Fruit fly (Drosophila melanogaster): ENCODE data around the gene mrn.
A peak's percentile ranks its signal among the peaks of the same experiment; 100 is the strongest.

The mrn gene

DNA sequence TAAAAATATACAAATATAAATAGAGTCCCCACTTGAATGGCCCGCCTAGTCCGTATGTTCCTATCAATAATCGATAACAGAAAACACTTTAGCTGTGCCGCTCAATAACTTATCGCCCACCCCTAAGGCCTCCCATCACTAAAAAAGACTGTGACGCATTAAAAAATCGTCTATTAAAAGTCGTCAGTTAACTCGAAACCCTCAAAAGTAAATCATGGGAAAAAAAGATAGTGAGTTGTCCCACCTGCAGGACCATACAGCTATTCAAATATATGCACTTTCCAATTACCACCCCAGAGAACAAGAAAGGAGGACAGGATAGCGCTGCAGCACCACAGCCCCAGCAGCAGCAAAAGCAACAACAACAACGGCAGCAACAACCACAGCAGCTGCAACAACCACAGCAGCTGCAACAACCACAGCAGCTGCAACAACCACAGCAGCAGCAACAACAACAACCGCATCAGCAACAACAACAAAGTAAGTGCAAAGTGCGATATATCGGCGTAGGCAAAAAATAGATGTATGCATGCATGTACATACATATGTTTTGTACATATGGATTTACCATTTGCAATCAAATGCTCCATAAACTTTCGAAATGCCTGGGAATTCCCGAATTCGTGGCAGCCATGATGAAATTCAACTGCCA is 26.2 kb downstream of the mrn start, which contains the start of gene AGO2 (continued):
- no peak for TF ChIP-seq Rfx (GFP tag; IDR thresholded peaks at IDR 0.05)
- no peak for TF ChIP-seq NC2α (GFP tag; optimal IDR thresholded peaks at IDR 0.05)
- TF ChIP-seq her (GFP tag; optimal IDR thresholded peaks at IDR 0.05), result peak; percentile 50
- peak; percentile 62 for TF ChIP-seq pita (GFP tag; optimal IDR thresholded peaks at IDR 0.05)
- TF ChIP-seq HLHmδ (GFP tag; optimal IDR thresholded peaks at IDR 0.05), result peak; percentile 16
- TF ChIP-seq Mes4 (GFP tag; optimal IDR thresholded peaks at IDR 0.05), result no peak
- no peak for TF ChIP-seq CG12744 (GFP tag; optimal IDR thresholded peaks at IDR 0.05)
- TF ChIP-seq stwl (tag; optimal IDR thresholded peaks at IDR 0.05), result peak; percentile 55
- TF ChIP-seq bsh (GFP tag; optimal IDR thresholded peaks at IDR 0.05), result no peak
- no peak for TF ChIP-seq Fer3 (tag; optimal IDR thresholded peaks at IDR 0.05)
- peak; percentile 21 for TF ChIP-seq CG30403 (GFP tag; optimal IDR thresholded peaks at IDR 0.05)
- peak; percentile 8 for TF ChIP-seq CG11398 (GFP tag; optimal IDR thresholded peaks at IDR 0.05)
- peak; percentile 9 for TF ChIP-seq sug (tag; optimal IDR thresholded peaks at IDR 0.05)
- no peak for TF ChIP-seq abd-A (tag; optimal IDR thresholded peaks at IDR 0.05)
- TF ChIP-seq Tbp (GFP tag; optimal IDR thresholded peaks at IDR 0.05), result no peak
- peak in 1 of 2 experiments; percentile 44 for TF ChIP-seq Pdp1 (GFP tag; optimal IDR thresholded peaks at IDR 0.05)
- TF ChIP-seq CG3065 (GFP tag; optimal IDR thresholded peaks at IDR 0.05), result no peak
- no peak for TF ChIP-seq CG2678 (tag; optimal IDR thresholded peaks at IDR 0.05)
- peak; percentile 76 for TF ChIP-seq CG11504 (tag; optimal IDR thresholded peaks at IDR 0.05)
- TF ChIP-seq fu2 (GFP tag; optimal IDR thresholded peaks at IDR 0.05), result peak; percentile 29
- no peak for TF ChIP-seq H2.0 (GFP tag; IDR thresholded peaks at IDR 0.05)
- TF ChIP-seq Lim3 (GFP tag; IDR thresholded peaks at IDR 0.05), result no peak
- no peak for TF ChIP-seq dmrt11E (tag; optimal IDR thresholded peaks at IDR 0.05)
- no peak for TF ChIP-seq bigmax (GFP tag; optimal IDR thresholded peaks at IDR 0.05)
- TF ChIP-seq CG3163 (GFP tag; optimal IDR thresholded peaks at IDR 0.05), result peak; percentile 32
- TF ChIP-seq sqz (GFP tag; optimal IDR thresholded peaks at IDR 0.05), result no peak
- TF ChIP-seq Drgx (GFP tag; IDR thresholded peaks at IDR 0.05), result peak; percentile 89
- peak; percentile 17 for TF ChIP-seq wek (GFP tag; optimal IDR thresholded peaks at IDR 0.05)
- TF ChIP-seq CG4730 (GFP tag; IDR thresholded peaks at IDR 0.05), result no peak
- no peak for TF ChIP-seq CG4424 (GFP tag; optimal IDR thresholded peaks at IDR 0.05)
- TF ChIP-seq Dip3 (GFP tag; optimal IDR thresholded peaks at IDR 0.05), result no peak
- no peak for TF ChIP-seq tll (GFP tag; optimal IDR thresholded peaks at IDR 0.05)
- no peak for TF ChIP-seq CG10462 (GFP tag; optimal IDR thresholded peaks at IDR 0.05)
- no peak for TF ChIP-seq jigr1 (GFP tag; IDR thresholded peaks at IDR 0.05)
- TF ChIP-seq wdn (GFP tag; IDR thresholded peaks at IDR 0.05), result no peak
- TF ChIP-seq pb (GFP tag; optimal IDR thresholded peaks at IDR 0.05), result peak; percentile 39
- TF ChIP-seq knrl (GFP tag; IDR thresholded peaks at IDR 0.05; ENCODE audit: partially characterized antibody), result peak; percentile 52; the same call in 2 of the 3 replicates
- peak; percentile 26 for TF ChIP-seq Myb (GFP tag; optimal IDR thresholded peaks at IDR 0.05)
- peak; percentile 62 for TF ChIP-seq CG17829 (tag; optimal IDR thresholded peaks at IDR 0.05)
- peak; percentile 47 for TF ChIP-seq onecut (GFP tag; IDR thresholded peaks at IDR 0.05)
- TF ChIP-seq Optix (GFP tag; IDR thresholded peaks at IDR 0.05), result no peak
- no peak for TF ChIP-seq grau (tag; optimal IDR thresholded peaks at IDR 0.05)
- TF ChIP-seq chn (GFP tag; optimal IDR thresholded peaks at IDR 0.05), result no peak
- no peak for TF ChIP-seq tio (GFP tag; optimal IDR thresholded peaks at IDR 0.05)
- TF ChIP-seq CG34376 (GFP tag; optimal IDR thresholded peaks at IDR 0.05), result peak; percentile 12
- TF ChIP-seq Ssrp (tag; optimal IDR thresholded peaks at IDR 0.05), result no peak
- peak; percentile 24 for TF ChIP-seq CG12299 (tag; optimal IDR thresholded peaks at IDR 0.05)
- no peak for TF ChIP-seq Elba2 (GFP tag; optimal IDR thresholded peaks at IDR 0.05)
- no peak for TF ChIP-seq CG12071 (GFP tag; optimal IDR thresholded peaks at IDR 0.05)
- no peak for TF ChIP-seq ap (GFP tag; IDR thresholded peaks at IDR 0.05)
- TF ChIP-seq CG17912 (GFP tag; optimal IDR thresholded peaks at IDR 0.05), result no peak

Data from whole organism, embryonic.